Fruit fly (Drosophila melanogaster): ENCODE results near the gene pr.

The pr gene

DNA sequence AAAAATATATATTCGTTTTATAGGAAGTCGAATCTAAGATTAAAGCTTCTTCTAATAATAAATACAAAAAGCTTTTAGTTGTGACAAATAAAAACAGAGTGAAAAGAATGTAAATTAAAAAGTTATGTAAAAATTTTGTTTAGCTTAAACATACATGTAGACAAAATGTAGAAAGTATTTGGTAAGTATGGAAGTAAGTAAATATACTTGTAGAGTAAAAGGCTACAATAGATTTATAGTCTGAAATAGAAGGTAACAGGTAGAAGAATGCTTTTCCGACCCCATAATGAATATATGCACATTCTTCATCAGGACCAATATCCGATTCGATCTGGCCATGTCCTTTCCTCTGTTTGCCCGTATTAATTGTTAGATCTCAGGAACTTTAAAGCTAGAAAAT lies 50.9 kb downstream of the pr start:
- TF ChIP-seq Dll (optimal IDR thresholded peaks at IDR 0.05) = no peak
- TF ChIP-seq usp (GFP tag; optimal IDR thresholded peaks at IDR 0.05) = no peak
- no peak for TF ChIP-seq pan (optimal IDR thresholded peaks at IDR 0.05)
- no peak for TF ChIP-seq CG8478 (optimal IDR thresholded peaks at IDR 0.05)
- no peak for TF ChIP-seq EcR (GFP tag; optimal IDR thresholded peaks at IDR 0.05)
- no peak for TF ChIP-seq psq (optimal IDR thresholded peaks at IDR 0.05)

Data from whole organism.